Fruit fly (Drosophila melanogaster) whole organism, prepupa: ENCODE results near the gene mgr.

Experiments
- Blimp-1 ChIP-seq: fragments of 200-800 bp; sonication (Bioruptor generic); optimal IDR thresholded peaks from 3 replicates; lab custom pipeline; 2017; ENCODE audit warnings: missing biosample characterization, missing genetic modification characterization, mild to moderate bottlenecking, moderate library complexity, missing genetic modification reagents
- CG10631 ChIP-seq: fragments of 200-800 bp; sonication (Bioruptor generic); optimal IDR thresholded peaks from 2 replicates; lab custom pipeline; 2016; ENCODE audit warnings: missing biosample characterization, missing genetic modification characterization
- CG10669 ChIP-seq: fragments of 200-800 bp; sonication (Bioruptor generic); optimal IDR thresholded peaks from 3 replicates; lab custom pipeline; 2018; ENCODE audit warnings: missing biosample characterization, mild to moderate bottlenecking, missing genetic modification characterization, moderate library complexity
- CG11902 ChIP-seq: fragments of 200-800 bp; sonication (Bioruptor generic); optimal IDR thresholded peaks from 3 replicates; lab custom pipeline; 2016; ENCODE audit warnings: missing biosample characterization, missing genetic modification characterization
- CG16779 ChIP-seq: fragments of 200-800 bp; sonication (Bioruptor generic); optimal IDR thresholded peaks from 3 replicates; lab custom pipeline; 2017; ENCODE audit warnings: missing biosample characterization, mild to moderate bottlenecking, missing genetic modification characterization
- CG32006 ChIP-seq: fragments of 200-800 bp; sonication (Bioruptor generic); optimal IDR thresholded peaks from 3 replicates; lab custom pipeline; 2017; ENCODE audit warnings: missing biosample characterization, mild to moderate bottlenecking, missing genetic modification characterization
- CG4318 ChIP-seq: fragments of 200-800 bp; sonication (Bioruptor generic); optimal IDR thresholded peaks from 3 replicates; lab custom pipeline; 2017; ENCODE audit warnings: missing biosample characterization, mild to moderate bottlenecking, missing genetic modification characterization
- CG6163 ChIP-seq: fragments of 200-800 bp; sonication (Bioruptor generic); IDR thresholded peaks from 3 replicates; pipeline ENCODE4 v1.3.6; 2022; ENCODE audit warnings: missing biosample characterization, missing genetic modification characterization
- CG6808 ChIP-seq: fragments of 200-800 bp; sonication (Bioruptor generic); optimal IDR thresholded peaks from 3 replicates; lab custom pipeline; 2017; ENCODE audit warnings: missing biosample characterization, missing genetic modification characterization, mild to moderate bottlenecking, moderate library complexity, missing genetic modification reagents
- CG8632 ChIP-seq: fragments of 200-800 bp; sonication (Bioruptor generic); optimal IDR thresholded peaks from 3 replicates; lab custom pipeline; 2016; ENCODE audit warnings: missing biosample characterization, missing genetic modification characterization
- Eip75B ChIP-seq: fragments of 200-800 bp; sonication (Bioruptor generic); optimal IDR thresholded peaks from 3 replicates; lab custom pipeline; 2016; ENCODE audit warnings: missing biosample characterization, missing genetic modification characterization
- Eip78C ChIP-seq: fragments of 200-800 bp; sonication (Bioruptor generic); peaks from one replicate; lab custom pipeline; 2016; ENCODE audit warnings: missing biosample characterization, missing genetic modification characterization
- Eip93F ChIP-seq: fragments of 200-800 bp; sonication (Bioruptor generic); optimal IDR thresholded peaks from 2 replicates; lab custom pipeline; 2016; ENCODE audit warnings: missing biosample characterization, mild to moderate bottlenecking, missing genetic modification characterization
- Ets21C ChIP-seq: fragments of 200-800 bp; sonication (Bioruptor generic); optimal IDR thresholded peaks from 3 replicates; lab custom pipeline; 2016; ENCODE audit warnings: missing biosample characterization, missing genetic modification characterization
- Gug ChIP-seq: fragments of 200-800 bp; sonication (Bioruptor generic); IDR thresholded peaks from 2 replicates; pipeline ENCODE4 v1.3.6; 2022; ENCODE audit warnings: missing biosample characterization, missing genetic modification characterization
- Hr38 ChIP-seq: sonication (Bioruptor generic); optimal IDR thresholded peaks from 2 replicates; lab custom pipeline; 2016; ENCODE audit warnings: missing biosample characterization, missing genetic modification characterization
- Hr39 ChIP-seq: fragments of 200-800 bp; sonication (Bioruptor generic); optimal IDR thresholded peaks from 2 replicates; lab custom pipeline; 2016; ENCODE audit warnings: missing biosample characterization, missing genetic modification characterization
- Hr4 ChIP-seq: fragments of 200-800 bp; sonication (Bioruptor generic); optimal IDR thresholded peaks from 3 replicates; lab custom pipeline; 2016; ENCODE audit warnings: missing biosample characterization, missing genetic modification characterization
- Met ChIP-seq: fragments of 200-800 bp; sonication (Bioruptor generic); optimal IDR thresholded peaks from 3 replicates; lab custom pipeline; 2016; ENCODE audit warnings: missing biosample characterization, missing genetic modification characterization
- Smox ChIP-seq: fragments of 200-800 bp; sonication (Bioruptor generic); optimal IDR thresholded peaks from 3 replicates; lab custom pipeline; 2016; ENCODE audit warnings: missing biosample characterization, missing genetic modification characterization
- Sox102F ChIP-seq: fragments of 200-800 bp; sonication (Bioruptor generic); optimal IDR thresholded peaks from 2 replicates; lab custom pipeline; 2016; ENCODE audit warnings: missing biosample characterization, mild to moderate bottlenecking, missing genetic modification characterization
- Sox14 ChIP-seq: fragments of 200-800 bp; sonication (Bioruptor generic); optimal IDR thresholded peaks from 3 replicates; lab custom pipeline; 2016; ENCODE audit warnings: missing biosample characterization, missing genetic modification characterization
- dac ChIP-seq: fragments of 200-800 bp; sonication (Bioruptor generic); optimal IDR thresholded peaks from 2 replicates; lab custom pipeline; 2017; ENCODE audit warnings: missing biosample characterization, mild to moderate bottlenecking, missing genetic modification characterization
- dsx ChIP-seq: fragments of 200-800 bp; optimal IDR thresholded peaks from 3 replicates; lab custom pipeline; 2019; ENCODE audit warnings: missing biosample characterization, mild to moderate bottlenecking, missing genetic modification characterization, moderate library complexity; ENCODE audit not compliant: poor library complexity, severe bottlenecking
- eg ChIP-seq: fragments of 200-800 bp; sonication (Bioruptor generic); IDR thresholded peaks from 3 replicates; pipeline ENCODE4 v1.3.6; 2022; ENCODE audit warnings: missing biosample characterization, missing genetic modification characterization
- esn ChIP-seq: fragments of 200-800 bp; sonication (Bioruptor generic); optimal IDR thresholded peaks from 2 replicates; lab custom pipeline; 2016; ENCODE audit warnings: missing biosample characterization, mild to moderate bottlenecking, missing genetic modification characterization, moderate library complexity
- fd59A ChIP-seq: fragments of 200-800 bp; sonication (Bioruptor generic); optimal IDR thresholded peaks from 2 replicates; lab custom pipeline; 2017; ENCODE audit warnings: missing biosample characterization, mild to moderate bottlenecking, missing genetic modification characterization, missing genetic modification reagents
- fkh ChIP-seq: fragments of 200-800 bp; sonication (Bioruptor generic); optimal IDR thresholded peaks from 3 replicates; lab custom pipeline; 2017; ENCODE audit warnings: missing biosample characterization, mild to moderate bottlenecking, missing genetic modification characterization, moderate library complexity
- net ChIP-seq: fragments of 200-800 bp; sonication (Bioruptor generic); optimal IDR thresholded peaks from 3 replicates; lab custom pipeline; 2016; ENCODE audit warnings: missing biosample characterization, missing genetic modification characterization
- pdm3 ChIP-seq: fragments of 200-800 bp; sonication (Bioruptor generic); optimal IDR thresholded peaks from 3 replicates; lab custom pipeline; 2016; ENCODE audit warnings: missing biosample characterization, missing genetic modification characterization
- salr ChIP-seq, 2 experiments: fragments of 200-800 bp; sonication (Bioruptor generic); optimal IDR thresholded peaks; 3 replicates each; lab custom pipeline; 2016 to 2018; ENCODE audit warnings: missing biosample characterization in 2 of 2, missing genetic modification characterization in 2 of 2, mild to moderate bottlenecking in 1 of 2
- spab ChIP-seq: fragments of 200-800 bp; sonication (Bioruptor generic); optimal IDR thresholded peaks from 2 replicates; lab custom pipeline; 2017; ENCODE audit warnings: missing biosample characterization, mild to moderate bottlenecking, missing genetic modification characterization, missing genetic modification reagents
- ss ChIP-seq, 2 experiments: fragments of 200-800 bp; sonication (Bioruptor generic); optimal IDR thresholded peaks; 2 replicates in 1 of 2; 3 replicates in 1 of 2; lab custom pipeline; 2017 to 2018; ENCODE audit warnings: mild to moderate bottlenecking in 2 of 2, missing biosample characterization in 2 of 2, missing genetic modification characterization in 2 of 2, moderate library complexity in 1 of 2

Gene mgr

dm6 chr3R:11407733-11408134 lies 1.9 kb downstream of the mgr start, which contains the start of gene mRpL40:
Gene mRpL40 (plus strand): TSS chr3R:11407918.
- TF ChIP-seq Gug (no peak), CG4318 (GFP tag; lab: Kevin White, UChicago) (no peak), CG11902 (GFP tag; lab: Kevin White, UChicago) (no peak), CG6808 (GFP tag; lab: Kevin White, UChicago) (no peak), fkh (no peak)

- TF ChIP-seq CG8632 (GFP tag; lab: Kevin White, UChicago) (no peak), salr (GFP tag; optimal IDR thresholded peaks at IDR 0.05; lab: Kevin White, UChicago) (no peak), Sox14 (GFP tag; lab: Kevin White, UChicago) (no peak), fkh (no peak), net (GFP tag; lab: Kevin White, UChicago) (no peak), dsx (GFP tag; lab: Kevin White, UChicago) (no peak), Eip78C (GFP tag; lab: Kevin White, UChicago) (no peak), Smox (GFP tag; lab: Kevin White, UChicago) (no peak), pdm3 (GFP tag; lab: Kevin White, UChicago) (no peak), CG10669 (GFP tag; lab: Kevin White, UChicago) (no peak), CG16779 (tag; lab: Kevin White, UChicago) (no peak), fd59A (no peak), CG4318 (GFP tag; lab: Kevin White, UChicago) (no peak), spab (GFP tag; lab: Kevin White, UChicago) (no peak), esn (GFP tag; lab: Kevin White, UChicago) (no peak)
These were observed 6.8 kb downstream of the mgr start for dm6 chr3R:11402894-11403293.

- no peak for TF ChIP-seq Eip93F
These were observed 14.1 kb downstream of the mgr start for dm6 chr3R:11395541-11395940.

- TF ChIP-seq CG10669 (GFP tag; lab: Kevin White, UChicago) (no peak), Blimp-1 (GFP tag; lab: Kevin White, UChicago) (no peak), CG32006 (GFP tag; lab: Kevin White, UChicago) (no peak), CG6163 (no peak), CG10631 (GFP tag; lab: Kevin White, UChicago) (no peak), Ets21C (GFP tag; lab: Kevin White, UChicago) (no peak), Sox14 (GFP tag; lab: Kevin White, UChicago) (no peak), Hr39 (GFP tag; lab: Kevin White, UChicago) (no peak), salr (GFP tag; optimal IDR thresholded peaks at IDR 0.05; lab: Kevin White, UChicago) (no peak), ss (GFP tag; optimal IDR thresholded peaks at IDR 0.05; lab: Kevin White, UChicago) (no peak), Hr38 (GFP tag; lab: Kevin White, UChicago) (no peak), esn (GFP tag; lab: Kevin White, UChicago) (no peak), dac (GFP tag; lab: Kevin White, UChicago) (no peak), eg (no peak), Sox102F (GFP tag; lab: Kevin White, UChicago) (no peak), Eip75B (GFP tag; lab: Kevin White, UChicago) (no peak), Hr4 (GFP tag; lab: Kevin White, UChicago) (no peak)
These were observed 15.8 kb downstream of the mgr start for dm6 chr3R:11393896-11394295.

- no peak for TF ChIP-seq net (GFP tag; lab: Kevin White, UChicago)
- TF ChIP-seq CG6808 (GFP tag; lab: Kevin White, UChicago), result no peak
- TF ChIP-seq CG10631 (GFP tag; lab: Kevin White, UChicago), result no peak
- no peak for TF ChIP-seq Hr39 (GFP tag; lab: Kevin White, UChicago)
- TF ChIP-seq Met (GFP tag; lab: Kevin White, UChicago), result no peak
These were observed 16.9 kb downstream of the mgr start for dm6 chr3R:11392805-11393204.
